Worm (Caenorhabditis elegans): ENCODE measurements around the gene sqt-3.

DNA sequence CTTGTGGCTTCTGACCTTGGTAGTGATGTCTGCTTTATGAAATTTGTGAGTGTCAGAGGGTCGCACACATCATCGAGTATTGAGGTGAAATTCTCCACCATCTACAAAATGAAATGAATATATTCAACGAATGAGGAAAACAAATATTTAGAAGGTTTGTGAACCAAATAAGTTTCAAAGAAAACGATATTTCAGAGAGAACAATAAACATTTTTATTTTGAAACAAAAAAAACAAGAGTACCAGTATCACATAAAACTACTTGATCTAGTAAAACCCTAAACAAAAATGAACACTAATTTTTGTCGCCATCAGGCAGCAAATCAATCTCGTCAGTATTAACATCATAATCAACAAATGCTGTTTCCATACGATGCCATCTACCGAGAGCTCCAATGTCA is 35.5 kb upstream of the sqt-3 start, which contains the start of gene R04F11.3:
- TF ChIP-seq ces-1 (GFP tag; optimal IDR thresholded peaks at IDR 0.05) (no peak), nhr-237 (tag; optimal IDR thresholded peaks at IDR 0.05) (no peak), pha-4 (tag; optimal IDR thresholded peaks at IDR 0.05) (no peak), snpc-4 (tag; optimal IDR thresholded peaks at IDR 0.05) (no peak), tbx-8 (GFP tag; optimal IDR thresholded peaks at IDR 0.05) (no peak)
